Worm (Caenorhabditis elegans) whole organism, late embryonic: ENCODE measurements around the gene C45G9.8.

Experiments used
- C08G9.2 ChIP-seq: sonication (generic microtip); optimal IDR thresholded peaks from 2 replicates; lab custom pipeline; 2016; ENCODE audit warnings: mild to moderate bottlenecking, missing genetic modification characterization, moderate library complexity, missing compliant biosample characterization
- F13H6.1 ChIP-seq: sonication (generic microtip); optimal IDR thresholded peaks from 2 replicates; lab custom pipeline; 2016; ENCODE audit warnings: missing genetic modification characterization, missing compliant biosample characterization
- ceh-14 ChIP-seq: sonication (generic microtip); optimal IDR thresholded peaks from 2 replicates; lab custom pipeline; 2016; ENCODE audit warnings: missing genotype, missing genetic modification characterization, missing compliant biosample characterization
- ceh-19 ChIP-seq: fragments of 200-800 bp; sonication (Bioruptor generic); optimal IDR thresholded peaks from 2 replicates; lab custom pipeline; 2018; ENCODE audit warnings: mild to moderate bottlenecking, missing genetic modification characterization, missing compliant biosample characterization
- ceh-22 ChIP-seq: sonication (generic microtip); optimal IDR thresholded peaks from 2 replicates; lab custom pipeline; 2017; ENCODE audit warnings: missing biosample characterization, missing genetic modification characterization
- ceh-24 ChIP-seq: sonication (generic microtip); optimal IDR thresholded peaks from 2 replicates; lab custom pipeline; 2016; ENCODE audit warnings: mild to moderate bottlenecking, missing genetic modification characterization, missing compliant biosample characterization
- ceh-30 ChIP-seq: fragments of 150-350 bp; optimal IDR thresholded peaks from 2 replicates; lab custom pipeline; 2014; ENCODE audit warnings: missing biosample characterization, missing genetic modification characterization
- ceh-31 ChIP-seq: sonication (generic microtip); optimal IDR thresholded peaks from 2 replicates; lab custom pipeline; 2016; ENCODE audit warnings: missing genetic modification characterization, missing compliant biosample characterization
- ceh-34 ChIP-seq: sonication (generic microtip); optimal IDR thresholded peaks from 2 replicates; lab custom pipeline; 2016; ENCODE audit warnings: mild to moderate bottlenecking, missing genetic modification characterization, missing compliant biosample characterization
- ceh-6 ChIP-seq: fragments of 200-800 bp; sonication (Bioruptor generic); optimal IDR thresholded peaks from 2 replicates; lab custom pipeline; 2018; ENCODE audit warnings: mild to moderate bottlenecking, missing genetic modification characterization, missing compliant biosample characterization
- dmd-4 ChIP-seq: sonication (generic microtip); optimal IDR thresholded peaks from 2 replicates; lab custom pipeline; 2016; ENCODE audit warnings: borderline replicate concordance, missing genetic modification characterization, missing compliant biosample characterization
- dve-1 ChIP-seq: sonication (generic microtip); optimal IDR thresholded peaks from 2 replicates; lab custom pipeline; 2017; ENCODE audit warnings: antibody characterized with exemption, mild to moderate bottlenecking, missing genetic modification characterization, missing compliant biosample characterization
- elt-2 ChIP-seq: sonication (generic microtip); optimal IDR thresholded peaks from 2 replicates; lab custom pipeline; 2016; ENCODE audit warnings: missing genetic modification reagents, missing genetic modification characterization, missing compliant biosample characterization
- ets-4 ChIP-seq: sonication (generic microtip); optimal IDR thresholded peaks from 2 replicates; lab custom pipeline; 2016; ENCODE audit warnings: missing genetic modification characterization, missing compliant biosample characterization
- eyg-1 ChIP-seq: sonication (generic microtip); optimal IDR thresholded peaks from 2 replicates; lab custom pipeline; 2016; ENCODE audit warnings: missing genotype, missing genetic modification characterization, missing compliant biosample characterization
- fkh-6 ChIP-seq: sonication (generic microtip); optimal IDR thresholded peaks from 2 replicates; lab custom pipeline; 2016; ENCODE audit warnings: missing genetic modification characterization, missing compliant biosample characterization
- gmeb-2 ChIP-seq: sonication (generic microtip); optimal IDR thresholded peaks from 2 replicates; lab custom pipeline; 2016; ENCODE audit warnings: missing genetic modification characterization, inconsistent platforms, missing compliant biosample characterization
- hlh-13 ChIP-seq: fragments of 200-800 bp; sonication (Bioruptor generic); optimal IDR thresholded peaks from 2 replicates; lab custom pipeline; 2018; ENCODE audit warnings: mild to moderate bottlenecking, missing genetic modification characterization, missing compliant biosample characterization
- hlh-15 ChIP-seq: sonication (generic microtip); optimal IDR thresholded peaks from 2 replicates; lab custom pipeline; 2016; ENCODE audit warnings: missing genetic modification characterization, missing compliant biosample characterization
- hlh-30 ChIP-seq: sonication (generic microtip); optimal IDR thresholded peaks from 2 replicates; lab custom pipeline; 2017; ENCODE audit warnings: antibody characterized with exemption, missing genetic modification characterization, missing compliant biosample characterization; ENCODE audit not compliant: insufficient read depth
- hlh-6 ChIP-seq: sonication (generic microtip); optimal IDR thresholded peaks from 2 replicates; lab custom pipeline; 2016; ENCODE audit warnings: missing genotype, missing genetic modification characterization, missing compliant biosample characterization
- lim-6 ChIP-seq: sonication (generic microtip); optimal IDR thresholded peaks from 2 replicates; lab custom pipeline; 2016; ENCODE audit warnings: missing genetic modification characterization, missing compliant biosample characterization
- lin-11 ChIP-seq: fragments of 200-800 bp; sonication (Bioruptor generic); optimal IDR thresholded peaks from 2 replicates; lab custom pipeline; 2018; ENCODE audit warnings: mild to moderate bottlenecking, missing genetic modification characterization, missing compliant biosample characterization
- madf-2 ChIP-seq: sonication (generic microtip); optimal IDR thresholded peaks from 2 replicates; lab custom pipeline; 2017; ENCODE audit warnings: missing genetic modification characterization, missing compliant biosample characterization
- nfya-1 ChIP-seq: sonication (generic microtip); optimal IDR thresholded peaks from 2 replicates; lab custom pipeline; 2017; ENCODE audit warnings: missing genetic modification characterization, mild to moderate bottlenecking, missing compliant biosample characterization, antibody characterized with exemption, moderate library complexity
- nhr-232 ChIP-seq: sonication (generic microtip); optimal IDR thresholded peaks from 2 replicates; lab custom pipeline; 2016; ENCODE audit warnings: missing genetic modification characterization, missing compliant biosample characterization
- npax-4 ChIP-seq: sonication (generic microtip); optimal IDR thresholded peaks from 2 replicates; lab custom pipeline; 2016; ENCODE audit warnings: missing genetic modification characterization, missing compliant biosample characterization
- odd-2 ChIP-seq: sonication (generic microtip); optimal IDR thresholded peaks from 2 replicates; lab custom pipeline; 2017; ENCODE audit warnings: antibody characterized with exemption, mild to moderate bottlenecking, missing genetic modification characterization, missing compliant biosample characterization
- pag-3 ChIP-seq: sonication (generic microtip); optimal IDR thresholded peaks from 2 replicates; lab custom pipeline; 2016; ENCODE audit warnings: missing compliant biosample characterization, missing genetic modification characterization, borderline replicate concordance
- pha-4 ChIP-seq: fragments of 150-350 bp; optimal IDR thresholded peaks from 2 replicates; lab custom pipeline; 2018; ENCODE audit warnings: missing biosample characterization, missing genetic modification reagents, missing genetic modification characterization
- pqm-1 ChIP-seq: sonication (generic microtip); optimal IDR thresholded peaks from 2 replicates; lab custom pipeline; 2016; ENCODE audit warnings: missing genetic modification characterization, missing compliant biosample characterization
- rnt-1 ChIP-seq: sonication (generic microtip); optimal IDR thresholded peaks from 2 replicates; lab custom pipeline; 2016; ENCODE audit warnings: missing genetic modification characterization, missing compliant biosample characterization
- sdc-2 ChIP-seq: sonication (generic microtip); optimal IDR thresholded peaks from 2 replicates; lab custom pipeline; 2016; ENCODE audit warnings: missing genotype, missing genetic modification characterization, missing compliant biosample characterization
- sox-2 ChIP-seq: fragments of 200-800 bp; sonication (Bioruptor generic); IDR thresholded peaks from 2 replicates; pipeline ENCODE4 v1.3.6; 2022; ENCODE audit warnings: missing genetic modification reagents, missing genetic modification characterization, missing compliant biosample characterization
- sox-4 ChIP-seq: sonication (generic microtip); optimal IDR thresholded peaks from 2 replicates; lab custom pipeline; 2017; ENCODE audit warnings: mild to moderate bottlenecking, missing genetic modification characterization, inconsistent platforms, missing compliant biosample characterization
- syd-9 ChIP-seq: sonication (generic microtip); optimal IDR thresholded peaks from 2 replicates; lab custom pipeline; 2016; ENCODE audit warnings: mild to moderate bottlenecking, missing genetic modification characterization, moderate library complexity, missing compliant biosample characterization
- ttx-3 ChIP-seq: sonication (generic microtip); optimal IDR thresholded peaks from 2 replicates; lab custom pipeline; 2016; ENCODE audit warnings: missing genetic modification reagents, missing genetic modification characterization, missing compliant biosample characterization
- unc-3 ChIP-seq, 2 experiments: fragments of 200-800 bp in 1 of 2; sonication (Bioruptor generic) in 1 of 2; sonication (generic microtip) in 1 of 2; conservative IDR thresholded peaks in 1 of 2; optimal IDR thresholded peaks in 1 of 2; 2 replicates each; pipeline versions ENCODE4 v1.3.6 to Lab custom; 2016 to 2022; ENCODE audit warnings: missing compliant biosample characterization in 2 of 2, missing genetic modification characterization in 2 of 2, missing genetic modification reagents in 1 of 2
- unc-42 ChIP-seq: sonication (generic microtip); optimal IDR thresholded peaks from 2 replicates; lab custom pipeline; 2016; ENCODE audit warnings: missing genotype, missing genetic modification characterization, missing compliant biosample characterization
- unc-55 ChIP-seq: sonication (generic microtip); optimal IDR thresholded peaks from 2 replicates; lab custom pipeline; 2017; ENCODE audit warnings: missing biosample characterization, missing genetic modification reagents, missing genetic modification characterization

C45G9.8 gene

ce11 chrIII:5051949-5052348 is 1.5 kb downstream of the C45G9.8 start, which contains the start of gene C45G9.15:
Gene C45G9.15, minus strand, starts transcription at chrIII:5052049.
- TF ChIP-seq ceh-24 (tag; lab: Kevin White, UChicago) (no peak), C08G9.2 (tag; lab: Kevin White, UChicago) (no peak), dmd-4 (no peak), F13H6.1 (no peak), rnt-1 (tag; lab: Kevin White, UChicago) (no peak), fkh-6 (tag; lab: Kevin White, UChicago) (no peak), eyg-1 (tag; lab: Kevin White, UChicago) (no peak), ceh-30 (tag; lab: Kevin White, UChicago) (no peak), hlh-6 (tag; lab: Kevin White, UChicago) (no peak), gmeb-2 (tag; lab: Kevin White, UChicago) (no peak), npax-4 (tag; lab: Kevin White, UChicago) (no peak), hlh-15 (no peak), hlh-30 (tag; lab: Kevin White, UChicago) (no peak), ets-4 (tag; lab: Kevin White, UChicago) (no peak), lin-11 (tag; lab: Kevin White, UChicago) (no peak), nfya-1 (tag; lab: Kevin White, UChicago) (no peak), ceh-6 (GFP tag; lab: Kevin White, UChicago) (no peak), unc-3 (GFP tag; conservative IDR thresholded peaks at IDR 0.05; lab: Robert Waterston, UW) (no peak), unc-3 (tag; optimal IDR thresholded peaks at IDR 0.05; lab: Kevin White, UChicago) (no peak), sdc-2 (tag; lab: Kevin White, UChicago) (no peak)

- TF ChIP-seq hlh-13 (GFP tag; lab: Kevin White, UChicago) (no peak), sox-4 (tag; lab: Kevin White, UChicago) (no peak), odd-2 (tag; lab: Kevin White, UChicago) (no peak), eyg-1 (tag; lab: Kevin White, UChicago) (no peak), pqm-1 (tag; lab: Kevin White, UChicago) (no peak), pha-4 (tag; lab: Kevin White, UChicago) (no peak), syd-9 (tag; lab: Kevin White, UChicago) (no peak), sdc-2 (tag; lab: Kevin White, UChicago) (no peak), ceh-19 (GFP tag; lab: Kevin White, UChicago) (no peak), ceh-34 (tag; lab: Kevin White, UChicago) (no peak), npax-4 (tag; lab: Kevin White, UChicago) (no peak), unc-55 (GFP tag; lab: Kevin White, UChicago) (no peak), lim-6 (tag; lab: Kevin White, UChicago) (no peak), gmeb-2 (tag; lab: Kevin White, UChicago) (no peak), ceh-22 (tag; lab: Kevin White, UChicago) (no peak), elt-2 (no peak), dve-1 (no peak), madf-2 (tag; lab: Kevin White, UChicago) (no peak), dmd-4 (no peak), ttx-3 (no peak)
- TF ChIP-seq, all 69 proteins: peak for 0
These were observed 5.7 kb downstream of the C45G9.8 start, which contains the start of gene C45G9.5 for ce11 chrIII:5047740-5048139. Gene C45G9.5, plus strand, starts transcription at chrIII:5048117.

ce11 chrIII:5047175-5047574 is 6.3 kb downstream of the C45G9.8 start, which contains the start of gene txbp-3:
Gene txbp-3, minus strand, starts transcription at chrIII:5047459.
- TF ChIP-seq ceh-14 (tag; lab: Kevin White, UChicago) (no peak), sox-2 (0 out of 2 replicates have a peak, but pooled peaks have one; percentile 18), ceh-31 (tag; lab: Kevin White, UChicago) (peak; percentile 58), ceh-6 (GFP tag; lab: Kevin White, UChicago) (no peak), nhr-232 (tag; lab: Kevin White, UChicago) (no peak), ets-4 (tag; lab: Kevin White, UChicago) (peak; percentile 71), pag-3 (tag; lab: Kevin White, UChicago) (no peak), elt-2 (peak; percentile 58), unc-42 (tag; lab: Kevin White, UChicago) (peak; percentile 85), hlh-30 (tag; lab: Kevin White, UChicago) (peak; percentile 45), nfya-1 (tag; lab: Kevin White, UChicago) (peak; percentile 30)
- TF ChIP-seq, all 69 proteins: peak for 7
